Worm (Caenorhabditis elegans) whole organism, young adult: ENCODE results near the gene F02E11.7.

Experiments used
- F37B4.10 ChIP-seq: fragments of 200-800 bp; sonication (Bioruptor generic); IDR thresholded peaks from 2 replicates; pipeline ENCODE4 v1.3.6; 2022; ENCODE audit warnings: missing genetic modification characterization, missing compliant biosample characterization
- egl-44 ChIP-seq: fragments of 200-800 bp; sonication (Bioruptor generic); IDR thresholded peaks from 2 replicates; pipeline ENCODE4 v1.3.6; 2022; ENCODE audit warnings: missing genetic modification reagents, missing genetic modification characterization, missing compliant biosample characterization
- hsf-1 ChIP-seq: fragments of 200-800 bp; sonication (Bioruptor generic); IDR thresholded peaks from 2 replicates; pipeline ENCODE4 v1.3.6; 2022; ENCODE audit warnings: missing genetic modification reagents, missing genetic modification characterization, missing compliant biosample characterization
- repo-1 ChIP-seq: sonication (generic microtip); optimal IDR thresholded peaks from 2 replicates; lab custom pipeline; 2017; ENCODE audit warnings: mild to moderate bottlenecking, missing genetic modification characterization, missing compliant biosample characterization
- unc-130 ChIP-seq: sonication (generic microtip); optimal IDR thresholded peaks from 2 replicates; lab custom pipeline; 2016; ENCODE audit warnings: missing genetic modification reagents, missing genetic modification characterization, missing compliant biosample characterization
- unc-62 ChIP-seq: fragments of 150-350 bp; optimal IDR thresholded peaks from 2 replicates; lab custom pipeline; 2014; ENCODE audit warnings: missing biosample characterization, missing genetic modification reagents, missing genetic modification characterization

DNA sequence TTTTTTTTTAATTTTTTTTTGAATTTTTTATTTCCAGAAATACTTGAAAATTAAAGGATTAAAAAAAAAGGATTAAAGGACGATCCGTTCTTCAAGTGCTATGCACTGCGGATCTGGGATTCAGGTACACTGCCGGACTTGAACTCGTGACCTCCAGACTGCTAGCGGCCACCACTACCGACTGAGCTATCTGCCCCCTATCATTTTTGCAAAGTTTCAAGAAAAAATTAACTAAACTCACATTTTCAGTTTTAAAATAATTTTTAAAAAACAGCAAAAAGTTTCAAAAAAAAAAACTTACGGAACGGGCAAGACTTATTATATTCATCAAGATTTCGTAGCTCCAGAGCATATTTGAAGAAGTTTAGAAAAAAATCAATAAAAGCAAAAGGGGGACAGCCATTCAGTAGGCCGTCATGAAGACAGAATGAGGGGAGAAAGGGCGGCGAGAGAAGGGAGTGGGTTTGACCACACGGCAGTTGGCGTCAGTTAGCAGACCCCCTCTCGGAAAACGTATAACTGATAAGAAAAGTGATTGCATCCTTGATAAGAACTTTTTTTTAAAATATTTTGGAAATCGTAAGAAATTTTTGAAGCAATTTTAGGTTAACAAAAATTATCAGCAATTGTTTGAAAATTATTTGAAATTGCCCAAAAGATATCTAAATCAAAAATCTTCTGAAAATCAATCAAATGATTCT, 43.6 kb downstream of the F02E11.7 start:
- TF ChIP-seq egl-44 (no peak), unc-130 (GFP tag; lab: Kevin White, UChicago) (no peak), repo-1 (no peak), F37B4.10 (GFP tag; lab: Robert Waterston, UW) (no peak), unc-62 (no peak), hsf-1 (GFP tag; lab: Robert Waterston, UW) (no peak)
